Worm (Caenorhabditis elegans): ENCODE data around the gene srbc-79.

srbc-79 gene

DNA sequence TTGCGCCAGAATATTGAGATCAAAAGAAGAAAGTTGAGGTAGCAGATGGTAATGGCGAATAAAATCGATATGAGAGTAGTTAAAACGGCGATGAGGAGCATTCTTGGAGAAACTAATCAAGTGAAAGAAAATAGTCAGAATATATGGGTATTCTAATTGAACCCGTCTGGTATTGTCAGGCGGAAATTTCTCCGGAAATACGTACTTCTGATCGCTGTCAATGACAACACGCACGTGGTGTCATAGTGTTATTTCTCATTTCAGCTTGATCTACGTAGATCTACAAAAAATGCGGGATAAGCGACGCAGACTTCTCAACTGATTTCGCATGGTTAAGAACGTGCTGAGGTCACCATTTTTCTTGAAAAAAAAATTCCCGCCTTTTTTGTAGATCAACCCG is at the start of gene srbc-79:
Gene srbc-79, minus strand, starts transcription at position 101 of the 400 bp plus-strand sequence.
- no peak for TF ChIP-seq ztf-4 (tag; optimal IDR thresholded peaks at IDR 0.05)
- no peak for TF ChIP-seq nhr-28 (tag; optimal IDR thresholded peaks at IDR 0.05)
- no peak for TF ChIP-seq zag-1 (tag; optimal IDR thresholded peaks at IDR 0.05)
- no peak for TF ChIP-seq nhr-23 (tag; optimal IDR thresholded peaks at IDR 0.05)
- no peak for TF ChIP-seq fkh-10 (GFP tag; optimal IDR thresholded peaks at IDR 0.05)
- TF ChIP-seq ceh-28 (tag; optimal IDR thresholded peaks at IDR 0.05) = no peak
- no peak for TF ChIP-seq lin-39 (tag; optimal IDR thresholded peaks at IDR 0.05)
- no peak for TF ChIP-seq unc-39 (tag; optimal IDR thresholded peaks at IDR 0.05)
- TF ChIP-seq ztf-11 (tag; optimal IDR thresholded peaks at IDR 0.05) = no peak
- no peak for TF ChIP-seq nhr-76 (tag; optimal IDR thresholded peaks at IDR 0.05)
- TF ChIP-seq lsy-12 (tag; optimal IDR thresholded peaks at IDR 0.05) = no peak
- no peak for TF ChIP-seq daf-12 (tag; optimal IDR thresholded peaks at IDR 0.05)
- no peak for TF ChIP-seq tbx-2 (tag; optimal IDR thresholded peaks at IDR 0.05)

ce11 chrV:20539055-20539454 is 46.8 kb upstream of the srbc-79 start, which contains the start of gene Y38H6C.16:
Gene Y38H6C.16 (minus strand): TSS chrV:20539347.
- no peak for TF ChIP-seq nhr-237 (tag; optimal IDR thresholded peaks at IDR 0.05)
- TF ChIP-seq unc-62 (GFP tag; optimal IDR thresholded peaks at IDR 0.05) = no peak
- peak; percentile 49 for TF ChIP-seq nhr-25 (tag; optimal IDR thresholded peaks at IDR 0.05)
- no peak for TF ChIP-seq ztf-11 (tag; optimal IDR thresholded peaks at IDR 0.05)
- TF ChIP-seq fkh-10 (GFP tag; optimal IDR thresholded peaks at IDR 0.05) = no peak
- TF ChIP-seq fkh-2 (tag; optimal IDR thresholded peaks at IDR 0.05) = no peak
- no peak for TF ChIP-seq ZK546.5 (tag; optimal IDR thresholded peaks at IDR 0.05)

DNA sequence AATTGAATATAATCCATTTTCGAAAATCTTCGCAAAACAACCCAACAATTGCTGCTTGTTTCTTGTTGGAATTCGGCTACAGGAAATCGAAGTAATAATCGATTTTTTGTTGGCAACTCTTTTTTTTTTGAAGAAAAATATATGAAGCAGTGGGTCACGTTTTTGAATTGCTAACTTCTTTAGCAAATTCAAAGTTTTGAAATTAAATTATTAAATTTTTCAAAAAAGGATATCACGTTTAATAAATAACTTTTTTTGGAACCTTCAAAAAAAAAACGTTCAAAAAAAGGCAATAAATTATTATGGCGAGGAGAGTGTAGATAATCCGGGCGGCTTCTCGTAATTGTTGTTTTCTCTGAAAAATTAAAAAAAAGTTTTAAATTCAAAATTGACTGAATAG is 43.9 kb upstream of the srbc-79 start, which contains the start of gene Y38H6C.15:
Gene Y38H6C.15, minus strand, starts transcription at position 101 of the 400 bp plus-strand sequence.
- TF ChIP-seq snpc-4 (tag; optimal IDR thresholded peaks at IDR 0.05) (no peak), daf-12 (tag; optimal IDR thresholded peaks at IDR 0.05) (no peak), fkh-2 (tag; optimal IDR thresholded peaks at IDR 0.05) (no peak), hmg-11 (tag; optimal IDR thresholded peaks at IDR 0.05) (no peak), nhr-28 (tag; optimal IDR thresholded peaks at IDR 0.05) (no peak), elt-1 (tag; optimal IDR thresholded peaks at IDR 0.05) (no peak), skn-1 (tag; optimal IDR thresholded peaks at IDR 0.05) (no peak)

ce11 chrV:20534072-20534471 is 41.8 kb upstream of the srbc-79 start, which contains the start of gene famh-161:
Gene famh-161 (minus strand): TSS chrV:20534172.
- TF ChIP-seq fkh-2 (tag; optimal IDR thresholded peaks at IDR 0.05) (no peak), pha-4 (tag; optimal IDR thresholded peaks at IDR 0.05) (no peak), ceh-82 (tag; optimal IDR thresholded peaks at IDR 0.05) (no peak), nfya-1 (tag; optimal IDR thresholded peaks at IDR 0.05; ENCODE audit: insufficient read depth) (no peak), ztf-4 (tag; optimal IDR thresholded peaks at IDR 0.05) (no peak), sea-2 (GFP tag; optimal IDR thresholded peaks at IDR 0.05) (no peak), nhr-23 (tag; optimal IDR thresholded peaks at IDR 0.05) (no peak), nhr-28 (tag; optimal IDR thresholded peaks at IDR 0.05) (no peak), aly-2 (tag; optimal IDR thresholded peaks at IDR 0.05) (no peak), jun-1 (tag; optimal IDR thresholded peaks at IDR 0.05) (no peak), R02D3.7 (tag; optimal IDR thresholded peaks at IDR 0.05) (no peak), ZK546.5 (tag; optimal IDR thresholded peaks at IDR 0.05) (no peak), hmg-11 (tag; optimal IDR thresholded peaks at IDR 0.05) (no peak), fkh-10 (GFP tag; optimal IDR thresholded peaks at IDR 0.05) (no peak), tbx-2 (tag; optimal IDR thresholded peaks at IDR 0.05) (no peak), elt-2 (tag; optimal IDR thresholded peaks at IDR 0.05) (no peak), egl-5 (tag; optimal IDR thresholded peaks at IDR 0.05) (no peak)

- TF ChIP-seq pha-4 (tag; optimal IDR thresholded peaks at IDR 0.05) = no peak
- TF ChIP-seq nhr-28 (tag; optimal IDR thresholded peaks at IDR 0.05) = no peak
- TF ChIP-seq nfya-1 (tag; optimal IDR thresholded peaks at IDR 0.05; ENCODE audit: insufficient read depth) = no peak
- TF ChIP-seq snpc-4 (tag; optimal IDR thresholded peaks at IDR 0.05) = no peak
- TF ChIP-seq nhr-67 (tag; optimal IDR thresholded peaks at IDR 0.05) = no peak
- TF ChIP-seq fkh-10 (GFP tag; optimal IDR thresholded peaks at IDR 0.05) = no peak
- no peak for TF ChIP-seq egl-27 (tag; optimal IDR thresholded peaks at IDR 0.05)
- TF ChIP-seq lin-39 (tag; optimal IDR thresholded peaks at IDR 0.05) = no peak
These were observed 35.2 kb upstream of the srbc-79 start, which contains the start of gene Y38H6C.13 for ce11 chrV:20527493-20527892. Gene Y38H6C.13 (plus strand): TSS chrV:20527793.
